Worm (Caenorhabditis elegans) whole organism, L2 larva: ENCODE data around the gene ess-2.

Experiments used
- R02D3.7 ChIP-seq: fragments of 150-350 bp; optimal IDR thresholded peaks from 2 replicates; lab custom pipeline; 2014; ENCODE audit warnings: missing biosample characterization, missing genetic modification characterization
- ama-1 ChIP-seq: fragments of 150-350 bp; optimal IDR thresholded peaks from 2 replicates; lab custom pipeline; 2018; ENCODE audit warnings: inconsistent platforms
- dmd-4 ChIP-seq: sonication (generic microtip); optimal IDR thresholded peaks from 2 replicates; lab custom pipeline; 2017; ENCODE audit warnings: missing biosample characterization, missing genetic modification characterization
- elt-1 ChIP-seq: fragments of 150-350 bp; optimal IDR thresholded peaks from 2 replicates; lab custom pipeline; 2014; ENCODE audit warnings: missing biosample characterization, missing genetic modification characterization
- elt-3 ChIP-seq: sonication (generic microtip); optimal IDR thresholded peaks from 2 replicates; lab custom pipeline; 2017; ENCODE audit warnings: missing biosample characterization, missing genetic modification characterization
- nhr-11 ChIP-seq: fragments of 150-350 bp; optimal IDR thresholded peaks from 2 replicates; lab custom pipeline; 2014; ENCODE audit warnings: missing biosample characterization, missing genetic modification characterization
- unc-55 ChIP-seq: fragments of 150-350 bp; sonication (generic microtip); optimal IDR thresholded peaks from 3 replicates; lab custom pipeline; 2014; ENCODE audit warnings: missing biosample characterization, missing genetic modification reagents, missing genetic modification characterization

DNA sequence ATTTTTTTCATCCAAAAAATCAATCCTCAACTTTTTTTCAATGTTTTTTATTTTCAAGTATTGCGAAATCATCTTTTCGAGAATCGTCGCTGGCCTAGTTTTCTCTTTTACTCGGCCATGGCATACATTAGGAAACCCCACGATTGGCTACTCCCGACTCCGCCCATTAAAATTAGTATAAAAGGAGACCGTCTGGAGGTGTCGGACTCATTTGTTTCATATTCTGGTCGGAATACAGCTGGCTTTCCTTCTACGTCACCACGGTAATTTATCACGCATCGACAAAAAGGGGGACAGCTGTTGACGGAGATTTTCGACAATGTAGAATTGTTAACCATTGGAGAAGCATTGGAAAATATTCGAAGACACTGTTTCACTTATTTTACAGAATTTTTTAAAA is 38.9 kb upstream of the ess-2 start:
- TF ChIP-seq ama-1 (lab: Kevin White, UChicago) = peak; percentile 79
- no peak for TF ChIP-seq R02D3.7 (tag; lab: Kevin White, UChicago)
- no peak for TF ChIP-seq dmd-4
- TF ChIP-seq elt-3 (tag; lab: Kevin White, UChicago) = no peak
- TF ChIP-seq nhr-11 (tag; lab: Kevin White, UChicago) = no peak
- TF ChIP-seq elt-1 (tag; lab: Kevin White, UChicago) = no peak
- TF ChIP-seq unc-55 (GFP tag; lab: Kevin White, UChicago) = peak; percentile 94
